Worm (Caenorhabditis elegans): ENCODE results near the gene dpy-27.

ce11 chrIII:3790855-3791254, 28.6 kb downstream of the dpy-27 start:
- no peak for TF ChIP-seq dve-1 (tag; optimal IDR thresholded peaks at IDR 0.05)
- no peak for TF ChIP-seq unc-86 (tag; optimal IDR thresholded peaks at IDR 0.05)
- no peak for TF ChIP-seq sox-2 (GFP tag; IDR thresholded peaks at IDR 0.05)
- no peak for TF ChIP-seq nhr-11 (tag; optimal IDR thresholded peaks at IDR 0.05)
- TF ChIP-seq ceh-2 (tag; optimal IDR thresholded peaks at IDR 0.05) = no peak
- TF ChIP-seq ama-1 (optimal IDR thresholded peaks at IDR 0.05) = no peak
- TF ChIP-seq pqm-1 (tag; optimal IDR thresholded peaks at IDR 0.05) = no peak
- TF ChIP-seq fkh-10 (GFP tag; optimal IDR thresholded peaks at IDR 0.05) = no peak
- no peak for TF ChIP-seq ets-4 (tag; optimal IDR thresholded peaks at IDR 0.05)
- TF ChIP-seq K09A11.1 (tag; optimal IDR thresholded peaks at IDR 0.05; ENCODE audit: insufficient read depth) = no peak
- no peak for TF ChIP-seq ceh-9 (tag; optimal IDR thresholded peaks at IDR 0.05)
- TF ChIP-seq tbx-7 (tag; optimal IDR thresholded peaks at IDR 0.05) = no peak
- no peak for TF ChIP-seq fax-1 (tag; optimal IDR thresholded peaks at IDR 0.05)
